Worm (Caenorhabditis elegans) whole organism, midembryonic: ENCODE results near the gene F42A6.6.

ENCODE experiments used
- T22C8.4 ChIP-seq: fragments of 200-800 bp; sonication (Bioruptor generic); IDR thresholded peaks from 2 replicates; pipeline ENCODE4 v1.3.6; 2022; ENCODE audit warnings: missing genetic modification characterization, missing compliant biosample characterization
- flt-1 ChIP-seq: fragments of 200-800 bp; sonication (Bioruptor generic); IDR thresholded peaks from 2 replicates; pipeline ENCODE4 v1.3.6; 2022; ENCODE audit warnings: missing genetic modification characterization, missing compliant biosample characterization

DNA sequence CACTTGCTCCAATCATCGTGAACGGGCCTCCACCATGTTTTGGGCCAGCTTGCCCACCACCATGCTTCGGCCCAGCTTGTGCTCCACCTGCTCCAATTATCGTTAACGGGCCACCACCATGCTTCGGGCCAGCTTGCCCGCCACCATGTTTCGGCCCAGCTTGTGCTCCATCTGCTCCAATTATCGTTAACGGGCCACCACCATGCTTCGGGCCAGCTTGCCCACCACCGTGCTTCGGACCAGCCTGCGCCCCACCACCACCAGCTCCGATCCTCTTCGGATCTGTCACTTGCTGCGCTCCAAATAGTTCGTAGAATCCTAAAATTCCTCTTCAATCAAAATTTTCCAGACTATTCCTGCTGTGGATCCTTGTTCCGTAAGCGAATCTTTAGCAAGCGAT lies 37.4 kb downstream of the F42A6.6 start:
- TF ChIP-seq T22C8.4 (no peak), flt-1 (GFP tag; lab: Robert Waterston, UW) (no peak)
